Fruit fly (Drosophila melanogaster): ENCODE results near the gene Tsp3A.

Gene Tsp3A

dm6 chrX:2588415-2589411 lies 30.8 kb downstream of the Tsp3A start, which contains the start of gene egh (continued):
- no peak for TF ChIP-seq Sry-β (GFP tag; optimal IDR thresholded peaks at IDR 0.05)
- TF ChIP-seq D19B (GFP tag; optimal IDR thresholded peaks at IDR 0.05), result no peak
- peak; percentile 70 for TF ChIP-seq CG8478 (optimal IDR thresholded peaks at IDR 0.05)
- TF ChIP-seq al (GFP tag; IDR thresholded peaks at IDR 0.05), result peak; percentile 28; the same call in 1 of the 2 replicates
- TF ChIP-seq Dref (GFP tag; IDR thresholded peaks at IDR 0.05), result peak; percentile 50
- TF ChIP-seq mam (GFP tag; optimal IDR thresholded peaks at IDR 0.05), result peak; percentile 28
- TF ChIP-seq Xrp1 (GFP tag; IDR thresholded peaks at IDR 0.05), result 0 out of 2 replicates have a peak, but pooled peaks have one; percentile 13
- TF ChIP-seq HLH54F (GFP tag; optimal IDR thresholded peaks at IDR 0.05), result peak; percentile 24
- TF ChIP-seq bsh (GFP tag; optimal IDR thresholded peaks at IDR 0.05), result peak in 1 of 2 experiments; percentile 46
- peak; percentile 25 for TF ChIP-seq Hmr (GFP tag; optimal IDR thresholded peaks at IDR 0.05)
- peak; percentile 74; the same call in 2 of the 3 replicates for TF ChIP-seq CG34422 (GFP tag; IDR thresholded peaks at IDR 0.05)
- peak; percentile 63 for TF ChIP-seq CG1603 (tag; optimal IDR thresholded peaks at IDR 0.05)
- no peak for TF ChIP-seq slp2 (GFP tag; optimal IDR thresholded peaks at IDR 0.05)
- peak; percentile 77 for TF ChIP-seq onecut (GFP tag; IDR thresholded peaks at IDR 0.05)
- peak; percentile 57 for TF ChIP-seq lab (GFP tag; optimal IDR thresholded peaks at IDR 0.05)
- TF ChIP-seq CG1529 (GFP tag; optimal IDR thresholded peaks at IDR 0.05), result no peak
- no peak for TF ChIP-seq CG10959 (GFP tag; IDR thresholded peaks at IDR 0.05)
- peak; percentile 31; the same call in 1 of the 3 replicates for TF ChIP-seq ase (GFP tag; IDR thresholded peaks at IDR 0.05)
- TF ChIP-seq CoRest (tag; optimal IDR thresholded peaks at IDR 0.05), result no peak
- TF ChIP-seq CG8290 (GFP tag; optimal IDR thresholded peaks at IDR 0.05), result no peak
- peak in 1 of 2 experiments; percentile 24 for TF ChIP-seq CG8290 (tag; optimal IDR thresholded peaks at IDR 0.05)
- TF ChIP-seq corto (GFP tag; optimal IDR thresholded peaks at IDR 0.05), result peak; percentile 27
- peak; percentile 34 for TF ChIP-seq sug (tag; optimal IDR thresholded peaks at IDR 0.05)
- TF ChIP-seq danr (GFP tag; IDR thresholded peaks at IDR 0.05), result no peak
- no peak for TF ChIP-seq CG11398 (GFP tag; optimal IDR thresholded peaks at IDR 0.05)
- TF ChIP-seq CG12769 (tag; optimal IDR thresholded peaks at IDR 0.05), result no peak
- TF ChIP-seq BEAF-32 (GFP tag; optimal IDR thresholded peaks at IDR 0.05), result peak; percentile 48
- peak; percentile 6 for TF ChIP-seq CG2678 (tag; optimal IDR thresholded peaks at IDR 0.05)
- peak; percentile 19 for TF ChIP-seq Chrac-16 (GFP tag; optimal IDR thresholded peaks at IDR 0.05)
- peak; percentile 12 for TF ChIP-seq shn (GFP tag; optimal IDR thresholded peaks at IDR 0.05)
- TF ChIP-seq gsb-n (tag; optimal IDR thresholded peaks at IDR 0.05), result peak; percentile 16
- TF ChIP-seq gfzf (GFP tag; optimal IDR thresholded peaks at IDR 0.05), result peak; percentile 95
- TF ChIP-seq CG17186 (GFP tag; optimal IDR thresholded peaks at IDR 0.05), result peak; percentile 65
- TF ChIP-seq Dfd (GFP tag; optimal IDR thresholded peaks at IDR 0.05), result peak in 1 of 2 experiments; percentile 58
- peak; percentile 69 for TF ChIP-seq CG18599 (GFP tag; optimal IDR thresholded peaks at IDR 0.05)
- peak; percentile 59 for TF ChIP-seq CG10366 (GFP tag; IDR thresholded peaks at IDR 0.05)
- no peak for TF ChIP-seq Gsc (GFP tag; IDR thresholded peaks at IDR 0.05)
- TF ChIP-seq Bgb (GFP tag; IDR thresholded peaks at IDR 0.05; ENCODE audit: partially characterized antibody), result peak; percentile 24; the same call in 1 of the 2 replicates
- 0 out of 3 replicates have a peak, but pooled peaks have one; percentile 31 for TF ChIP-seq H15 (GFP tag; IDR thresholded peaks at IDR 0.05)
- peak; percentile 52 for TF ChIP-seq stwl (tag; optimal IDR thresholded peaks at IDR 0.05)
- peak; percentile 26; the same call in 1 of the 2 replicates for TF ChIP-seq sisA (GFP tag; IDR thresholded peaks at IDR 0.05)
- TF ChIP-seq Max (GFP tag; optimal IDR thresholded peaks at IDR 0.05), result no peak
- TF ChIP-seq CG1792 (GFP tag; optimal IDR thresholded peaks at IDR 0.05), result peak; percentile 28
- 0 out of 2 replicates have a peak, but pooled peaks have one; percentile 31 for TF ChIP-seq CG14667 (GFP tag; IDR thresholded peaks at IDR 0.05)
- TF ChIP-seq CG9797 (GFP tag; optimal IDR thresholded peaks at IDR 0.05), result peak; percentile 97
- peak; percentile 79 for TF ChIP-seq sens (GFP tag)
- peak; percentile 58 for TF ChIP-seq MBD-R2 (GFP tag; IDR thresholded peaks at IDR 0.05)
- peak; percentile 14 for TF ChIP-seq CHES-1-like (GFP tag; optimal IDR thresholded peaks at IDR 0.05)
